Worm (Caenorhabditis elegans): Measurements from ENCODE around the gene dmd-7.

dmd-7 gene

DNA sequence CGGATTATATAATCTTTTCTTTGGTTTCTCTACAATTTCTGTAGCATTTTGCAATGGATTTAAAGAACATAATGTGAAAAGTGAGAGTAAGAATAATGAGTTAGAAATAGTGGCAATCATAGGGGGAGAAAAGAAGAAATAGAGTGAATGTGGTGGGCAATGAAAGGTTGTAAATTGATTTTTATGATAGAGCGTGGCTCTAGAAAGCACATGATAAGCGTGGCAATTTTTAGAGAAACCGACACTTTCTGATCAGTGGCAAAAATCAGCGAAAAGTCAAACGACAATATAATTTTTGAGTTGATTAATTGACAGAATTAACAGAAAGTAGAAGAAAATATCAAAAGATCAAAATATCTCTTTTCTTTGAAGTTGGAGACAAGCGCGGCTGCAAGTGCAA is 45.7 kb downstream of the dmd-7 start, which contains the start of gene K12B6.9:
TSS of gene K12B6.9 (minus strand) at position 266 of the 400 bp plus-strand sequence.
- TF ChIP-seq Y22D7AL.16 (tag; optimal IDR thresholded peaks at IDR 0.05) (no peak), ceh-24 (tag; optimal IDR thresholded peaks at IDR 0.05) (no peak), unc-86 (tag; optimal IDR thresholded peaks at IDR 0.05) (no peak), pag-3 (tag; optimal IDR thresholded peaks at IDR 0.05; ENCODE audit: borderline replicate concordance) (no peak), lim-6 (tag; optimal IDR thresholded peaks at IDR 0.05) (no peak), ceh-22 (tag; optimal IDR thresholded peaks at IDR 0.05) (no peak), K02D7.2 (tag; optimal IDR thresholded peaks at IDR 0.05) (no peak)

DNA sequence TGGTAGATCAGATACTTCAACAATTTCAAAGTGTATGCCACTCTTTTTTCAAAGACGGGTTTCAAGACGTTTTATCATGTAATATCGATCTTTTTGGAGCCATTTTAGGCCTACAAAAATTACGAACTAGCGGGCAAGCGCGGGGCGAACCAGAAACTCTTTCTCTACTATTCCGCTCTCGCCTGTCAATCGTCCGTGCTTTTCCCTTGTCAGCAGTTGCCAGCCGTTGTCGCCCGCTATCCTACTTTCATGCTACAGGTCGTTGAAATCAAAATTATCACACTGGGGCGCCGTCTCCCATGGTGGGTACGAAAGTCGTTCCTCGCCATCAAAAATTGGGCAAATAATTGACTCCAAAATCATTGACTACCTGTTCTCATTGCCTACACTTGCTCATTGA is 54.3 kb downstream of the dmd-7 start:
- no peak for TF ChIP-seq hlh-6 (tag; optimal IDR thresholded peaks at IDR 0.05)
- TF ChIP-seq pha-4 (tag; optimal IDR thresholded peaks at IDR 0.05) = no peak
- TF ChIP-seq elt-2 (tag; optimal IDR thresholded peaks at IDR 0.05) = no peak
- TF ChIP-seq ama-1 (optimal IDR thresholded peaks at IDR 0.05) = no peak
- TF ChIP-seq nhr-232 (tag; optimal IDR thresholded peaks at IDR 0.05) = no peak
- no peak for TF ChIP-seq ceh-31 (tag; optimal IDR thresholded peaks at IDR 0.05)
- no peak for TF ChIP-seq che-1 (tag; optimal IDR thresholded peaks at IDR 0.05)
- TF ChIP-seq sox-2 (GFP tag; IDR thresholded peaks at IDR 0.05) = no peak
- TF ChIP-seq lim-6 (tag; optimal IDR thresholded peaks at IDR 0.05) = no peak
- no peak for TF ChIP-seq pat-9 (tag; optimal IDR thresholded peaks at IDR 0.05)
- no peak for TF ChIP-seq F13H6.1 (tag; optimal IDR thresholded peaks at IDR 0.05)
- no peak for TF ChIP-seq C38D4.7 (GFP tag; optimal IDR thresholded peaks at IDR 0.05)
- TF ChIP-seq dve-1 (tag; optimal IDR thresholded peaks at IDR 0.05) = no peak
- no peak for TF ChIP-seq nhr-11 (tag; optimal IDR thresholded peaks at IDR 0.05)
- TF ChIP-seq ztf-16 (tag; optimal IDR thresholded peaks at IDR 0.05) = no peak
- TF ChIP-seq ceh-2 (tag; optimal IDR thresholded peaks at IDR 0.05) = no peak
- TF ChIP-seq ceh-19 (GFP tag; optimal IDR thresholded peaks at IDR 0.05) = no peak
- no peak for TF ChIP-seq hlh-13 (GFP tag; optimal IDR thresholded peaks at IDR 0.05)

Measured in whole organism, late embryonic.